Worm (Caenorhabditis elegans): ENCODE data around the gene W06G6.17.

- TF ChIP-seq tbx-2 (tag; optimal IDR thresholded peaks at IDR 0.05) (no peak), ceh-31 (tag; optimal IDR thresholded peaks at IDR 0.05) (no peak), hlh-30 (tag; optimal IDR thresholded peaks at IDR 0.05; ENCODE audit: insufficient read depth) (no peak), pha-4 (tag; optimal IDR thresholded peaks at IDR 0.05) (no peak), sox-4 (tag; optimal IDR thresholded peaks at IDR 0.05) (no peak), pqm-1 (tag; optimal IDR thresholded peaks at IDR 0.05) (no peak), pax-1 (tag; optimal IDR thresholded peaks at IDR 0.05) (no peak), ama-1 (optimal IDR thresholded peaks at IDR 0.05) (no peak), ztf-16 (tag; optimal IDR thresholded peaks at IDR 0.05) (no peak), ets-4 (tag; optimal IDR thresholded peaks at IDR 0.05) (no peak), ttx-3 (tag; optimal IDR thresholded peaks at IDR 0.05) (no peak), ahr-1 (tag; optimal IDR thresholded peaks at IDR 0.05) (no peak), ceh-9 (tag; optimal IDR thresholded peaks at IDR 0.05) (no peak)
Observed at ce11 chrV:16610094-16610493, 35.0 kb downstream of the W06G6.17 start.

All from whole organism, late embryonic.